Worm (Caenorhabditis elegans) whole organism, late embryonic: ENCODE measurements around the gene srlf-13.

Experiments used
- C08G9.2 ChIP-seq: sonication (generic microtip); optimal IDR thresholded peaks from 2 replicates; lab custom pipeline; 2016; ENCODE audit warnings: mild to moderate bottlenecking, missing genetic modification characterization, moderate library complexity, missing compliant biosample characterization
- C38D4.7 ChIP-seq: fragments of 200-800 bp; sonication (Bioruptor generic); optimal IDR thresholded peaks from 2 replicates; lab custom pipeline; 2018; ENCODE audit warnings: mild to moderate bottlenecking, missing genetic modification characterization, moderate library complexity, missing compliant biosample characterization
- K09A11.1 ChIP-seq: sonication (generic microtip); optimal IDR thresholded peaks from 2 replicates; lab custom pipeline; 2017; ENCODE audit warnings: antibody characterized with exemption, mild to moderate bottlenecking, missing genetic modification characterization, missing compliant biosample characterization; ENCODE audit not compliant: insufficient read depth
- ahr-1 ChIP-seq: sonication (generic microtip); optimal IDR thresholded peaks from 2 replicates; lab custom pipeline; 2016; ENCODE audit warnings: missing genetic modification characterization, missing compliant biosample characterization
- ama-1 ChIP-seq: fragments of 150-350 bp; optimal IDR thresholded peaks from 2 replicates; lab custom pipeline; 2014
- ceh-14 ChIP-seq: sonication (generic microtip); optimal IDR thresholded peaks from 2 replicates; lab custom pipeline; 2016; ENCODE audit warnings: missing genotype, missing genetic modification characterization, missing compliant biosample characterization
- ceh-18 ChIP-seq: sonication (generic microtip); optimal IDR thresholded peaks from 2 replicates; lab custom pipeline; 2016; ENCODE audit warnings: missing genetic modification characterization, missing compliant biosample characterization
- ceh-2 ChIP-seq: sonication (generic microtip); optimal IDR thresholded peaks from 2 replicates; lab custom pipeline; 2016; ENCODE audit warnings: missing genotype, missing genetic modification characterization, missing compliant biosample characterization
- ceh-22 ChIP-seq: sonication (generic microtip); optimal IDR thresholded peaks from 2 replicates; lab custom pipeline; 2017; ENCODE audit warnings: missing biosample characterization, missing genetic modification characterization
- ceh-24 ChIP-seq: sonication (generic microtip); optimal IDR thresholded peaks from 2 replicates; lab custom pipeline; 2016; ENCODE audit warnings: mild to moderate bottlenecking, missing genetic modification characterization, missing compliant biosample characterization
- ceh-34 ChIP-seq: sonication (generic microtip); optimal IDR thresholded peaks from 2 replicates; lab custom pipeline; 2016; ENCODE audit warnings: mild to moderate bottlenecking, missing genetic modification characterization, missing compliant biosample characterization
- ceh-45 ChIP-seq: fragments of 200-800 bp; sonication (Bioruptor generic); IDR thresholded peaks from 2 replicates; pipeline ENCODE4 v1.3.6; 2022; ENCODE audit warnings: missing genetic modification reagents, missing genetic modification characterization, missing compliant biosample characterization
- ceh-48 ChIP-seq: sonication (generic microtip); optimal IDR thresholded peaks from 2 replicates; lab custom pipeline; 2016; ENCODE audit warnings: missing genetic modification characterization, inconsistent platforms, missing compliant biosample characterization
- che-1 ChIP-seq: sonication (generic microtip); optimal IDR thresholded peaks from 2 replicates; lab custom pipeline; 2016; ENCODE audit warnings: mild to moderate bottlenecking, missing genetic modification characterization, missing compliant biosample characterization
- dmd-4 ChIP-seq: sonication (generic microtip); optimal IDR thresholded peaks from 2 replicates; lab custom pipeline; 2016; ENCODE audit warnings: borderline replicate concordance, missing genetic modification characterization, missing compliant biosample characterization
- elt-2 ChIP-seq: sonication (generic microtip); optimal IDR thresholded peaks from 2 replicates; lab custom pipeline; 2016; ENCODE audit warnings: missing genetic modification reagents, missing genetic modification characterization, missing compliant biosample characterization
- elt-4 ChIP-seq: sonication (generic microtip); optimal IDR thresholded peaks from 2 replicates; lab custom pipeline; 2016; ENCODE audit warnings: missing genetic modification characterization, missing compliant biosample characterization
- ets-4 ChIP-seq: sonication (generic microtip); optimal IDR thresholded peaks from 2 replicates; lab custom pipeline; 2016; ENCODE audit warnings: missing genetic modification characterization, missing compliant biosample characterization
- fkh-6 ChIP-seq: sonication (generic microtip); optimal IDR thresholded peaks from 2 replicates; lab custom pipeline; 2016; ENCODE audit warnings: missing genetic modification characterization, missing compliant biosample characterization
- gmeb-2 ChIP-seq: sonication (generic microtip); optimal IDR thresholded peaks from 2 replicates; lab custom pipeline; 2016; ENCODE audit warnings: missing genetic modification characterization, inconsistent platforms, missing compliant biosample characterization
- hlh-15 ChIP-seq: sonication (generic microtip); optimal IDR thresholded peaks from 2 replicates; lab custom pipeline; 2016; ENCODE audit warnings: missing genetic modification characterization, missing compliant biosample characterization
- hlh-30 ChIP-seq: sonication (generic microtip); optimal IDR thresholded peaks from 2 replicates; lab custom pipeline; 2017; ENCODE audit warnings: antibody characterized with exemption, missing genetic modification characterization, missing compliant biosample characterization; ENCODE audit not compliant: insufficient read depth
- hlh-8 ChIP-seq: sonication (generic microtip); optimal IDR thresholded peaks from 2 replicates; lab custom pipeline; 2016; ENCODE audit warnings: missing genotype, missing genetic modification characterization, missing compliant biosample characterization
- mec-3 ChIP-seq: sonication (generic microtip); optimal IDR thresholded peaks from 2 replicates; lab custom pipeline; 2016; ENCODE audit warnings: borderline replicate concordance, missing genetic modification characterization, missing compliant biosample characterization
- nfya-1 ChIP-seq: sonication (generic microtip); optimal IDR thresholded peaks from 2 replicates; lab custom pipeline; 2017; ENCODE audit warnings: missing genetic modification characterization, mild to moderate bottlenecking, missing compliant biosample characterization, antibody characterized with exemption, moderate library complexity
- nhr-11 ChIP-seq: fragments of 150-350 bp; optimal IDR thresholded peaks from 2 replicates; lab custom pipeline; 2014; ENCODE audit warnings: missing biosample characterization, missing genetic modification characterization
- nhr-232 ChIP-seq: sonication (generic microtip); optimal IDR thresholded peaks from 2 replicates; lab custom pipeline; 2016; ENCODE audit warnings: missing genetic modification characterization, missing compliant biosample characterization
- odd-2 ChIP-seq: sonication (generic microtip); optimal IDR thresholded peaks from 2 replicates; lab custom pipeline; 2017; ENCODE audit warnings: antibody characterized with exemption, mild to moderate bottlenecking, missing genetic modification characterization, missing compliant biosample characterization
- pax-1 ChIP-seq: fragments of 150-350 bp; optimal IDR thresholded peaks from 2 replicates; lab custom pipeline; 2014; ENCODE audit warnings: missing biosample characterization, missing genetic modification characterization
- pha-2 ChIP-seq: sonication (generic microtip); optimal IDR thresholded peaks from 2 replicates; lab custom pipeline; 2017; ENCODE audit warnings: mild to moderate bottlenecking, missing genetic modification characterization, missing compliant biosample characterization
- pha-4 ChIP-seq: fragments of 150-350 bp; optimal IDR thresholded peaks from 2 replicates; lab custom pipeline; 2018; ENCODE audit warnings: missing biosample characterization, missing genetic modification reagents, missing genetic modification characterization
- sdc-2 ChIP-seq: sonication (generic microtip); optimal IDR thresholded peaks from 2 replicates; lab custom pipeline; 2016; ENCODE audit warnings: missing genotype, missing genetic modification characterization, missing compliant biosample characterization
- sox-2 ChIP-seq: fragments of 200-800 bp; sonication (Bioruptor generic); IDR thresholded peaks from 2 replicates; pipeline ENCODE4 v1.3.6; 2022; ENCODE audit warnings: missing genetic modification reagents, missing genetic modification characterization, missing compliant biosample characterization
- sox-4 ChIP-seq: sonication (generic microtip); optimal IDR thresholded peaks from 2 replicates; lab custom pipeline; 2017; ENCODE audit warnings: mild to moderate bottlenecking, missing genetic modification characterization, inconsistent platforms, missing compliant biosample characterization
- syd-9 ChIP-seq: sonication (generic microtip); optimal IDR thresholded peaks from 2 replicates; lab custom pipeline; 2016; ENCODE audit warnings: mild to moderate bottlenecking, missing genetic modification characterization, moderate library complexity, missing compliant biosample characterization
- tbx-7 ChIP-seq: sonication (generic microtip); optimal IDR thresholded peaks from 2 replicates; lab custom pipeline; 2016; ENCODE audit warnings: missing genotype, missing genetic modification characterization, missing compliant biosample characterization
- unc-55 ChIP-seq: sonication (generic microtip); optimal IDR thresholded peaks from 2 replicates; lab custom pipeline; 2017; ENCODE audit warnings: missing biosample characterization, missing genetic modification reagents, missing genetic modification characterization

The srlf-13 gene

DNA sequence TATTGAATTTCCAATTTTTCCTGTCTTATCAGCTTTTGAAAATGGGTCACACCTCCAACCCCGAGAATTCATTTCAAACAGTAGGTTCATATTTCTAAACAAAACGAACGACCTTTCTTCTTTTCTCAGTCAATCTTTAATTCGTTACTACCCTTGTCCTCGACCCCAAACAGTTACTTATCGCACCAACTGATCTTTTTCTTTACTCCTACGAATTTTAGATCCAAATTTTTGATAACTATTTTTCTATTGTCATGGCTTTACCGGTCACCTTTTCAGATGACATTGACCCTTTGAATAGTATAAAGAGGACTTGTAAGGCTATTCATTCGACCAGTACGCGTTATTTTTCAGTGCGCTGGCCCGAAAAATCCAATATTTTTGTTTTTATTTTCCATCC, 19.7 kb upstream of the srlf-13 start:
- TF ChIP-seq hlh-15 (tag; lab: Kevin White, UChicago) (no peak), pha-4 (no peak), ceh-45 (no peak), dmd-4 (no peak), syd-9 (tag; lab: Kevin White, UChicago) (no peak), mec-3 (tag; lab: Kevin White, UChicago) (no peak)

DNA sequence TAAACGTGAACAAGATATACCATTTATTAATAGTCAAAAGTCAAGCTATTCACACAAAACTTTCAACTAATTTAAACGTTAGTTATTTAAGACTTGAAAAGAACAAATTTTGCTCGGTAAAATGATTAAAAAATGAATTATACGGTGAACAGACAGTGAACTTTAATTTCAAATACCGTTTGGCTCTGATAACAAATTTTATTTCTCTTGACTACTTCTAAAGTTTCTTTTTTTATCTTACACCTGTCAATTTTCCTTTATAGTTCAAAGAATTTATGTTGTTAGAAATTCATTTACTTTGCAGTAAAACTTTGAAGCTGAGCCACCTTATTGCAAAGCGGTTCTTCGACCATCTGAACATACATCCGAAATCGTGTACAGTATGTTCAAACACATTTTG, 19.0 kb upstream of the srlf-13 start, which contains the start of gene ZK593.3:
Gene ZK593.3 (plus strand): TSS at position 301 of the 400 bp plus-strand sequence.
- TF ChIP-seq elt-2, result no peak
- TF ChIP-seq nfya-1 (tag; lab: Kevin White, UChicago), result no peak
- TF ChIP-seq C08G9.2, result no peak
- TF ChIP-seq ceh-24 (tag; lab: Kevin White, UChicago), result no peak
- no peak for TF ChIP-seq nhr-232 (tag; lab: Kevin White, UChicago)
- TF ChIP-seq ahr-1 (tag; lab: Kevin White, UChicago), result no peak
- TF ChIP-seq K09A11.1, result no peak
- TF ChIP-seq dmd-4, result no peak
- TF ChIP-seq sox-2 (GFP tag; lab: Robert Waterston, UW), result no peak
- TF ChIP-seq sdc-2, result no peak
- TF ChIP-seq ceh-48, result no peak
- no peak for TF ChIP-seq ceh-18 (tag; lab: Kevin White, UChicago)
- no peak for TF ChIP-seq ets-4 (tag; lab: Kevin White, UChicago)
- TF ChIP-seq unc-55, result no peak
- no peak for TF ChIP-seq ceh-14 (tag; lab: Kevin White, UChicago)
- TF ChIP-seq che-1 (tag; lab: Kevin White, UChicago), result no peak
- TF ChIP-seq ceh-34 (tag; lab: Kevin White, UChicago), result no peak

DNA sequence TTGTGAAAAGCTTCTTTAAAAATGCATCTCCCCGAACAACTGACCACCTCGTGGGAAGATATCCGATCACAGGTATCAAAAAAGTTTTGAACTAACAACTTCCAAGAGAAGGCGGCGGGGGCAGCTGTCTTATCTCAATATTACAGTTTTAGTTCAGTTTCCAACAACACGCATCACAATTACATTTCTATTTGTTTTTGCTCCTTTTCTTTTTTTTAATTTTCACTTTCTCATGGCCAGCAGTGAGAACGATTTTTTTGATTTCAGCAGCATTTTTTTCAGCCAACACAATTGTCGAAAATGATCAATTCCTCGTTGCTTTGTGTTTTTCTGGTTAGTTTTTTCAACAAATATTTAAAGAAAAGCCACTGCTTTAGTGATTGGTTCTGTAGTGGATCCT, 16.7 kb upstream of the srlf-13 start, which contains the start of gene ZK593.2:
Gene ZK593.2 (plus strand): TSS at position 301 of the 400 bp plus-strand sequence.
- no peak for TF ChIP-seq ama-1 (lab: Kevin White, UChicago)
- TF ChIP-seq tbx-7 (tag; lab: Kevin White, UChicago), result no peak
- no peak for TF ChIP-seq pha-2 (tag; lab: Kevin White, UChicago)
- no peak for TF ChIP-seq elt-4 (tag; lab: Kevin White, UChicago)
- no peak for TF ChIP-seq sdc-2
- TF ChIP-seq syd-9 (tag; lab: Kevin White, UChicago), result no peak
- TF ChIP-seq sox-4, result no peak
- no peak for TF ChIP-seq sox-2 (GFP tag; lab: Robert Waterston, UW)
- TF ChIP-seq ceh-48, result no peak
- no peak for TF ChIP-seq pax-1 (tag; lab: Kevin White, UChicago)
- TF ChIP-seq hlh-8 (tag; lab: Kevin White, UChicago), result no peak

DNA sequence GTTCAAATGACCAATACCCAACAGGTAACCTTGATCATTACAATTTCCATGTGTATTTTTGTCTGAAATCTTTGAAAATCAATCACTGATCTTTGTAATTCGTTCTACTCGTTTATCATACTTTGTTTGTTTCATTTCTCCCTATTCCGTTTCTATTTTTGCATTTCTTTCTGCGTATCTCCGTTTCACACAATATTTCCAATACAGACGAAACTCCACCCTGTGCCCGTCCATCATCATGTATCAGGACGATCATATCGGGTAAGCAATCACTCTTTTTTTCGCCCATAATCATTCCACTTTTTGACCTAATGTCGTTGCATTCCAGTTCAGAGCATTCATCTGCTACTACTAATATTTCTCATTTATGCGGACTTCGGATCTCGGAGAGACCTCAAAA, 13.3 kb upstream of the srlf-13 start, which contains the start of gene pyk-2:
Gene pyk-2 (plus strand): TSS at position 206 of the 400 bp plus-strand sequence.
- TF ChIP-seq odd-2 (tag; lab: Kevin White, UChicago), result no peak
- no peak for TF ChIP-seq fkh-6 (tag; lab: Kevin White, UChicago)

DNA sequence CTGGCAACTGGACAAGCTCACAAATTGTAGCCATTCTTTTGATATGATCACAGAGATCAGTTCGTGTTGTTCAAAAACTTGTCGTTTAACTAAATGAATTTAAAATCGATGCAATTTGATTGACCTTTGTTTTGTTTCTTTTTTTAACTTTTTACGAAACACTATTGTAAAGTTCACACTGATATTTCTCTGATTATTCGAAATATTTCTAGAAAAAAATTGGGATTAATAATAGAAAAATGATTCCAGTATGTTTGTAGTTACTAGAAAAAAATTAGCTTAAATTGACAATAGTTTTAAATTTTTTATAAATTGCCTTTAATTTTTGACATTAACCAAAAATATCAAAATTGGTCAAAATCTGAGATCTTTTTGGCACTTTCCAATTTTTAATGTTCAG, 12.8 kb upstream of the srlf-13 start, which contains the start of gene ZK596.2:
Gene ZK596.2 (minus strand): TSS at position 101 of the 400 bp plus-strand sequence.
- TF ChIP-seq gmeb-2 (no peak), ets-4 (tag; lab: Kevin White, UChicago) (no peak), dmd-4 (no peak), hlh-30 (tag; lab: Kevin White, UChicago) (no peak), ceh-2 (tag; lab: Kevin White, UChicago) (no peak), sox-2 (GFP tag; lab: Robert Waterston, UW) (no peak), nhr-11 (tag; lab: Kevin White, UChicago) (no peak), ceh-22 (tag; lab: Kevin White, UChicago) (no peak), fkh-6 (tag; lab: Kevin White, UChicago) (no peak), C38D4.7 (GFP tag; lab: Kevin White, UChicago) (no peak), ama-1 (lab: Kevin White, UChicago) (no peak)
